Fruit fly (Drosophila melanogaster): ENCODE data around the gene Meltrin.

dm6 chr3R:14670840-14671239 is 26.3 kb downstream of the Meltrin start:
- no peak for TF ChIP-seq CG7928 (GFP tag; optimal IDR thresholded peaks at IDR 0.05)
- TF ChIP-seq CG15601 (tag; optimal IDR thresholded peaks at IDR 0.05) = peak; percentile 73
- TF ChIP-seq CG13287 (GFP tag; IDR thresholded peaks at IDR 0.05; ENCODE audit: partially characterized antibody) = no peak
- no peak for TF ChIP-seq H2.0 (GFP tag; IDR thresholded peaks at IDR 0.05)
- peak; percentile 62 for TF ChIP-seq ATbp (GFP tag; optimal IDR thresholded peaks at IDR 0.05)
- no peak for TF ChIP-seq CG6689 (GFP tag; IDR thresholded peaks at IDR 0.05)
- TF ChIP-seq CG13424 (tag; optimal IDR thresholded peaks at IDR 0.05) = peak; percentile 45
- no peak for TF ChIP-seq CG17912 (GFP tag; optimal IDR thresholded peaks at IDR 0.05)

Measured in whole organism, embryonic.